Fruit fly (Drosophila melanogaster): ENCODE measurements around the gene Ostgamma.

dm6 chr2L:8346260-8346659 lies 38.3 kb upstream of the Ostgamma start, which contains the start of gene CG7778:
- TF ChIP-seq tj (GFP tag; optimal IDR thresholded peaks at IDR 0.05), result no peak
- no peak for TF ChIP-seq CG33017 (tag; optimal IDR thresholded peaks at IDR 0.05)
- no peak for TF ChIP-seq kay (GFP tag; ENCODE audit: borderline replicate concordance)
- no peak for TF ChIP-seq bab1 (GFP tag; optimal IDR thresholded peaks at IDR 0.05)
- no peak for TF ChIP-seq Clk (GFP tag; optimal IDR thresholded peaks at IDR 0.05)
- TF ChIP-seq cic (GFP tag; optimal IDR thresholded peaks at IDR 0.05), result no peak
- TF ChIP-seq CG12768 (GFP tag; optimal IDR thresholded peaks at IDR 0.05), result no peak
- TF ChIP-seq CG7045 (GFP tag; optimal IDR thresholded peaks at IDR 0.05), result no peak
